Worm (Caenorhabditis elegans) whole organism, L1 larva: Measurements from ENCODE around the gene C46F9.6.
"Not testable (repeated sequence)": the region's sequence is repeated elsewhere in the genome, so short reads cannot be mapped to it uniquely, and the experiment has no call there.

ENCODE experiments used
- ama-1 ChIP-seq: fragments of 150-350 bp; optimal IDR thresholded peaks from 2 replicates; lab custom pipeline; 2014
- jun-1 ChIP-seq: fragments of 150-350 bp; optimal IDR thresholded peaks from 2 replicates; lab custom pipeline; 2014; ENCODE audit warnings: missing biosample characterization, missing genetic modification reagents, missing genetic modification characterization
- lin-13 ChIP-seq: fragments of 150-350 bp; optimal IDR thresholded peaks from 2 replicates; lab custom pipeline; 2014; ENCODE audit warnings: missing biosample characterization, missing genetic modification reagents, missing genetic modification characterization
- mef-2 ChIP-seq: fragments of 150-350 bp; optimal IDR thresholded peaks from 2 replicates; lab custom pipeline; 2014; ENCODE audit warnings: missing biosample characterization, missing genetic modification characterization
- nhr-11 ChIP-seq: fragments of 150-350 bp; optimal IDR thresholded peaks from 2 replicates; lab custom pipeline; 2014; ENCODE audit warnings: missing biosample characterization, missing genetic modification characterization
- nhr-237 ChIP-seq: fragments of 150-350 bp; optimal IDR thresholded peaks from 2 replicates; lab custom pipeline; 2014; ENCODE audit warnings: missing biosample characterization, missing genetic modification characterization
- nhr-77 ChIP-seq: fragments of 150-350 bp; optimal IDR thresholded peaks from 2 replicates; lab custom pipeline; 2014; ENCODE audit warnings: missing biosample characterization, missing genetic modification characterization
- nhr-85 ChIP-seq: sonication (generic microtip); peaks from one replicate; lab custom pipeline; 2016; ENCODE audit warnings: missing genetic modification characterization, inconsistent platforms, missing compliant biosample characterization
- pag-3 ChIP-seq: sonication (generic microtip); optimal IDR thresholded peaks from 2 replicates; lab custom pipeline; 2017; ENCODE audit warnings: missing genetic modification characterization, mild to moderate bottlenecking, missing compliant biosample characterization, antibody characterized with exemption, borderline replicate concordance; ENCODE audit not compliant: insufficient read depth
- sptf-1 ChIP-seq: fragments of 150-350 bp; optimal IDR thresholded peaks from 2 replicates; lab custom pipeline; 2014; ENCODE audit warnings: missing biosample characterization, missing genetic modification characterization
- unc-62 ChIP-seq: fragments of 150-350 bp; optimal IDR thresholded peaks from 2 replicates; lab custom pipeline; 2014; ENCODE audit warnings: missing biosample characterization, missing genetic modification reagents, missing genetic modification characterization
- unc-98 ChIP-seq: fragments of 200-800 bp; sonication (Bioruptor generic); IDR thresholded peaks from 2 replicates; pipeline ENCODE4 v1.3.6; 2022; ENCODE audit warnings: missing genetic modification characterization, missing compliant biosample characterization

ce11 chrII:1854094-1854493 is 43.9 kb upstream of the C46F9.6 start, which contains the start of gene fbxb-95:
- not testable (repeated sequence) for TF ChIP-seq jun-1 (tag; lab: Kevin White, UChicago); pag-3 (tag; lab: Kevin White, UChicago); lin-13 (GFP tag; lab: Kevin White, UChicago); mef-2 (tag; lab: Kevin White, UChicago); nhr-237 (tag; lab: Kevin White, UChicago); ama-1 (lab: Kevin White, UChicago); sptf-1 (tag; lab: Kevin White, UChicago); nhr-85 (tag; lab: Kevin White, UChicago); unc-98 (GFP tag; lab: Robert Waterston, UW); nhr-11 (tag; lab: Kevin White, UChicago); unc-62 (GFP tag; lab: Kevin White, UChicago); nhr-77
